Worm (Caenorhabditis elegans): ENCODE measurements around the gene skr-10.

- TF ChIP-seq him-1 (tag; optimal IDR thresholded peaks at IDR 0.05) (no peak), dao-5 (tag; optimal IDR thresholded peaks at IDR 0.05) (no peak), W03F9.2 (tag; optimal IDR thresholded peaks at IDR 0.05) (no peak)
Measured at ce11 chrIV:15906059-15906632, 40.5 kb upstream of the skr-10 start, which contains the start of gene srv-15.

Data from whole organism, L4/young adult.